Worm (Caenorhabditis elegans) whole organism, L4 larva: Measurements from ENCODE around the gene F44G4.7.

Experiments
- Y5F2A.4 ChIP-seq: fragments of 200-800 bp; sonication (Bioruptor generic); optimal IDR thresholded peaks from 2 replicates; lab custom pipeline; 2018; ENCODE audit warnings: mild to moderate bottlenecking, missing genetic modification characterization, missing compliant biosample characterization
- dmd-9 ChIP-seq: fragments of 200-800 bp; sonication (Bioruptor generic); IDR thresholded peaks from 2 replicates; pipeline ENCODE4 v1.3.6; 2022; ENCODE audit warnings: missing genetic modification reagents, missing genetic modification characterization, missing compliant biosample characterization
- pha-4 ChIP-seq, 2 experiments: fragments of 150-350 bp in 1 of 2; fragments of 200-800 bp in 1 of 2; sonication (Bioruptor generic) in 1 of 2; IDR thresholded peaks in 1 of 2; optimal IDR thresholded peaks in 1 of 2; 2 replicates each; pipeline versions ENCODE4 v1.3.6 to Lab custom; 2014 to 2022; ENCODE audit warnings: missing genetic modification characterization in 2 of 2, missing genetic modification reagents in 2 of 2, missing biosample characterization in 1 of 2, missing compliant biosample characterization in 1 of 2
- pqm-1 ChIP-seq: sonication (generic microtip); optimal IDR thresholded peaks from 2 replicates; lab custom pipeline; 2017; ENCODE audit warnings: missing biosample characterization, missing genetic modification characterization

DNA sequence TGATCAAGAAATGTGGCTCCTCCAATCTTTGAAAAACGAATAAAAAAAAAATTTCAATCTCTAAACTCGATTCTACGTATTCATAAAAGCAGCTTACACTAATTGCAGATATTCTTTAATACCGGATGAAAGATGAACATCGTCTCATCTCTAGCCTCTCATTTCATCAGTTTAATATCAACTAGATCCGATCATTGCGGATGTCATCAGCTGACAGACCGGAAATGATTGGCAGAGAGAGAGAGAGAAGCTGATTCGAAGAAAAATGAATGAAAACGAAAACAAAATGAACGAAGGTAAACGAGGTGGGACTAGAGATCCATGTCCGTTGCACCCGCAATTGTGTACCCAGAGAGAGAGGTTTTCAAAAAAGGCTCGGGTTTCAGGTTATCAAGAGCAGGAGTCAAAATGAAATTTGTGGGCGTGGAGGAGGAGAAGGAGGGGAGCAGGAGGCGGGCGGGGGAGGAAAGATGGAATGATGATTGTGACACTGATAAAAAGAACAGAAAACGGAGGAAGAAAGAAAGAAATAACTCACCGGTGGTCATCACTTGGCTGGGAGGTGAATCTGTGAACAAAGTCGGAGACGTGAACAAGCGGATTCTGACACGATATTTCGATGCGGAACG is 10.0 kb upstream of the F44G4.7 start:
- TF ChIP-seq pqm-1 (peak; percentile 10), dmd-9 (GFP tag; lab: Robert Waterston, UW) (no peak), Y5F2A.4 (GFP tag; lab: Kevin White, UChicago) (no peak), pha-4 (GFP tag; IDR thresholded peaks at IDR 0.05; lab: Robert Waterston, UW) (no peak), pha-4 (tag; optimal IDR thresholded peaks at IDR 0.05; lab: Kevin White, UChicago) (no peak)
